Worm (Caenorhabditis elegans): Measurements from ENCODE around the gene F55G1.15.

ce11 chrIV:7451345-7451744, 49.9 kb downstream of the F55G1.15 start, which contains the start of gene tes-1:
- TF ChIP-seq aly-1 (tag; optimal IDR thresholded peaks at IDR 0.05) (no peak), tra-4 (tag; optimal IDR thresholded peaks at IDR 0.05) (no peak), pes-1 (GFP tag; IDR thresholded peaks at IDR 0.05) (no peak), hnd-1 (tag; optimal IDR thresholded peaks at IDR 0.05) (no peak)
